Worm (Caenorhabditis elegans) whole organism, L4 larva: ENCODE results near the gene srxa-12.

Experiments used
- F37D6.2 ChIP-seq: sonication (generic microtip); optimal IDR thresholded peaks from 2 replicates; lab custom pipeline; 2016; ENCODE audit warnings: mild to moderate bottlenecking, missing genetic modification characterization, missing compliant biosample characterization
- R02D3.7 ChIP-seq: fragments of 150-350 bp; sonication (generic microtip); optimal IDR thresholded peaks from 3 replicates; lab custom pipeline; 2014; ENCODE audit warnings: missing biosample characterization, missing genetic modification characterization
- T20F7.1 ChIP-seq: fragments of 200-800 bp; sonication (Bioruptor generic); optimal IDR thresholded peaks from 2 replicates; lab custom pipeline; 2018; ENCODE audit warnings: mild to moderate bottlenecking, missing genetic modification characterization, missing compliant biosample characterization
- ZK337.2 ChIP-seq: fragments of 200-800 bp; sonication (Bioruptor generic); IDR thresholded peaks from 2 replicates; pipeline ENCODE4 v1.3.6; 2022; ENCODE audit warnings: missing genetic modification reagents, missing genetic modification characterization, missing compliant biosample characterization
- aly-2 ChIP-seq: sonication (generic microtip); optimal IDR thresholded peaks from 2 replicates; lab custom pipeline; 2018; ENCODE audit warnings: missing biosample characterization, missing genetic modification characterization
- ceh-44 ChIP-seq: fragments of 200-800 bp; sonication (Bioruptor generic); IDR thresholded peaks from 2 replicates; pipeline ENCODE4 v1.3.6; 2022; ENCODE audit warnings: missing genetic modification reagents, missing genetic modification characterization, missing compliant biosample characterization
- ces-1 ChIP-seq: fragments of 150-350 bp; sonication (generic microtip); optimal IDR thresholded peaks from 4 replicates; lab custom pipeline; 2014; ENCODE audit warnings: missing biosample characterization, missing genetic modification reagents, missing genetic modification characterization
- ctbp-1 ChIP-seq: fragments of 200-800 bp; sonication (Bioruptor generic); IDR thresholded peaks from 2 replicates; pipeline ENCODE4 v1.3.6; 2022; ENCODE audit warnings: missing genetic modification reagents, missing genetic modification characterization, missing compliant biosample characterization
- dmd-6 ChIP-seq: fragments of 200-800 bp; sonication (Bioruptor generic); IDR thresholded peaks from 2 replicates; pipeline ENCODE4 v1.3.6; 2022; ENCODE audit warnings: missing genetic modification reagents, missing genetic modification characterization, missing compliant biosample characterization
- dmd-8 ChIP-seq: fragments of 200-800 bp; sonication (Bioruptor generic); IDR thresholded peaks from 2 replicates; pipeline ENCODE4 v1.3.6; 2022; ENCODE audit warnings: missing genetic modification characterization, missing compliant biosample characterization
- dpl-1 ChIP-seq: fragments of 150-350 bp; optimal IDR thresholded peaks from 2 replicates; lab custom pipeline; 2014; ENCODE audit warnings: missing biosample characterization, missing genetic modification reagents, missing genetic modification characterization
- egl-43 ChIP-seq: fragments of 200-800 bp; sonication (Bioruptor generic); IDR thresholded peaks from 2 replicates; pipeline ENCODE4 v1.3.6; 2022; ENCODE audit warnings: missing genetic modification reagents, missing genetic modification characterization, missing compliant biosample characterization
- gei-8 ChIP-seq: fragments of 200-800 bp; sonication (Bioruptor generic); optimal IDR thresholded peaks from 2 replicates; lab custom pipeline; 2018; ENCODE audit warnings: mild to moderate bottlenecking, missing genetic modification characterization, missing compliant biosample characterization
- hif-1 ChIP-seq, 2 experiments: sonication (generic microtip); optimal IDR thresholded peaks; 2 replicates each; lab custom pipeline; 2016 to 2017; ENCODE audit warnings: missing compliant biosample characterization in 2 of 2, missing genetic modification characterization in 2 of 2, missing genetic modification reagents in 2 of 2, missing genotype in 2 of 2, mild to moderate bottlenecking in 1 of 2
- hlh-11 ChIP-seq: fragments of 200-800 bp; sonication (Bioruptor generic); optimal IDR thresholded peaks from 2 replicates; lab custom pipeline; 2018; ENCODE audit warnings: mild to moderate bottlenecking, missing genetic modification characterization, missing compliant biosample characterization
- lin-29 ChIP-seq: fragments of 200-800 bp; sonication (Bioruptor generic); IDR thresholded peaks from 2 replicates; pipeline ENCODE4 v1.3.6; 2022; ENCODE audit warnings: missing genetic modification reagents, missing genetic modification characterization, missing compliant biosample characterization
- lin-38 ChIP-seq: fragments of 200-800 bp; sonication (Bioruptor generic); IDR thresholded peaks from 2 replicates; pipeline ENCODE4 v1.3.6; 2022; ENCODE audit warnings: missing genetic modification reagents, missing genetic modification characterization, missing compliant biosample characterization
- lin-39 ChIP-seq: fragments of 150-350 bp; optimal IDR thresholded peaks from 2 replicates; lab custom pipeline; 2014; ENCODE audit warnings: missing biosample characterization, missing genetic modification reagents, missing genetic modification characterization
- lir-3 ChIP-seq: sonication (generic microtip); optimal IDR thresholded peaks from 2 replicates; lab custom pipeline; 2016; ENCODE audit warnings: mild to moderate bottlenecking, missing genetic modification characterization, missing compliant biosample characterization
- madf-5 ChIP-seq, 2 experiments: fragments of 200-800 bp; sonication (Bioruptor generic); IDR thresholded peaks; 2 replicates each; pipeline ENCODE4 v1.3.6; 2022; ENCODE audit warnings: missing compliant biosample characterization in 2 of 2, missing genetic modification characterization in 2 of 2
- mdt-29 ChIP-seq: fragments of 200-800 bp; sonication (Bioruptor generic); IDR thresholded peaks from 2 replicates; pipeline ENCODE4 v1.3.6; 2022; ENCODE audit warnings: missing genetic modification reagents, missing genetic modification characterization, missing compliant biosample characterization
- mes-2 ChIP-seq: sonication (generic microtip); optimal IDR thresholded peaks from 2 replicates; lab custom pipeline; 2016; ENCODE audit warnings: missing genotype, mild to moderate bottlenecking, missing genetic modification characterization, missing compliant biosample characterization; ENCODE audit not compliant: poor library complexity, severe bottlenecking
- nhr-25 ChIP-seq: sonication (generic microtip); optimal IDR thresholded peaks from 2 replicates; lab custom pipeline; 2017; ENCODE audit warnings: missing genetic modification characterization, mild to moderate bottlenecking, missing compliant biosample characterization, antibody characterized with exemption, moderate library complexity, borderline replicate concordance; ENCODE audit not compliant: insufficient read depth
- nhr-48 ChIP-seq: sonication (generic microtip); optimal IDR thresholded peaks from 2 replicates; lab custom pipeline; 2016; ENCODE audit warnings: mild to moderate bottlenecking, missing genetic modification characterization, missing compliant biosample characterization
- nhr-6 ChIP-seq: fragments of 150-350 bp; optimal IDR thresholded peaks from 2 replicates; lab custom pipeline; 2014; ENCODE audit warnings: missing biosample characterization, missing genetic modification characterization
- pha-4 ChIP-seq, 2 experiments: fragments of 150-350 bp in 1 of 2; fragments of 200-800 bp in 1 of 2; sonication (Bioruptor generic) in 1 of 2; IDR thresholded peaks in 1 of 2; optimal IDR thresholded peaks in 1 of 2; 2 replicates each; pipeline versions ENCODE4 v1.3.6 to Lab custom; 2014 to 2022; ENCODE audit warnings: missing genetic modification characterization in 2 of 2, missing genetic modification reagents in 2 of 2, missing biosample characterization in 1 of 2, missing compliant biosample characterization in 1 of 2
- pqm-1 ChIP-seq: sonication (generic microtip); optimal IDR thresholded peaks from 2 replicates; lab custom pipeline; 2017; ENCODE audit warnings: missing biosample characterization, missing genetic modification characterization
- rbr-2 ChIP-seq: sonication (generic microtip); optimal IDR thresholded peaks from 2 replicates; lab custom pipeline; 2016; ENCODE audit warnings: missing genotype, missing genetic modification characterization, missing compliant biosample characterization
- skn-1 ChIP-seq: fragments of 150-350 bp; optimal IDR thresholded peaks from 2 replicates; lab custom pipeline; 2014; ENCODE audit warnings: missing biosample characterization, missing genetic modification characterization
- spr-1 ChIP-seq: sonication (generic microtip); optimal IDR thresholded peaks from 2 replicates; lab custom pipeline; 2016; ENCODE audit warnings: mild to moderate bottlenecking, missing genetic modification characterization, missing compliant biosample characterization
- spr-3 ChIP-seq: fragments of 200-800 bp; sonication (Bioruptor generic); optimal IDR thresholded peaks from 2 replicates; lab custom pipeline; 2018; ENCODE audit warnings: mild to moderate bottlenecking, missing genetic modification characterization, missing compliant biosample characterization
- unc-130 ChIP-seq: sonication (generic microtip); optimal IDR thresholded peaks from 2 replicates; lab custom pipeline; 2016; ENCODE audit warnings: missing genetic modification reagents, missing genetic modification characterization, missing compliant biosample characterization
- zfp-3 ChIP-seq: fragments of 200-800 bp; sonication (Bioruptor generic); conservative IDR thresholded peaks from 2 replicates; pipeline ENCODE4 v1.3.6; 2022; ENCODE audit warnings: missing genetic modification reagents, missing genetic modification characterization, missing compliant biosample characterization
- zip-11 ChIP-seq: fragments of 200-800 bp; sonication (Bioruptor generic); IDR thresholded peaks from 2 replicates; pipeline ENCODE4 v1.3.6; 2022; ENCODE audit warnings: missing genetic modification characterization, missing compliant biosample characterization
- ztf-7 ChIP-seq: fragments of 150-350 bp; optimal IDR thresholded peaks from 2 replicates; lab custom pipeline; 2014; ENCODE audit warnings: missing biosample characterization, missing genetic modification characterization

Gene srxa-12

DNA sequence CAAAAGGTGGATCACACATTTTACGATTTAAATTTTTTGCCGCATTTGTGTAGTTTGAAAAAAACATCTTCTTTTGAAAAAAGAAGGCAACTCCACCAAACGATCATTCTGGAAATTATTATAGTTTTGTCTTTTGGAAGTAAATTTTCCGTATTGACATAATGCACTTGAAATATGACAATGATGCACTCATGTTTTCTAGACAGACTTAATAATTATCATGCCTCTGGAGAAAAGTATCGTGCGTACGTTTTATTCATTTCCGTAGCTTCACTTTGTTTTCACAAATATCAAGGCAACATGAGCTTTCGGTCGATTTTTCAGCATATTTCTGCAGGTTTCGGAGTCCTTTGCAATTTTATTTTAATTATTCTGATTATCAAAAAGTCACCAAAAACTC, 8.2 kb upstream of the srxa-12 start, which contains the start of gene str-250:
Gene str-250 (plus strand): TSS at position 301 of the 400 bp plus-strand sequence.
- TF ChIP-seq lir-3 (tag; lab: Kevin White, UChicago) = no peak
- no peak for TF ChIP-seq ces-1 (GFP tag; lab: Kevin White, UChicago)
- no peak for TF ChIP-seq egl-43 (GFP tag; lab: Robert Waterston, UW)
- no peak for TF ChIP-seq pha-4 (GFP tag; IDR thresholded peaks at IDR 0.05; lab: Robert Waterston, UW)
- TF ChIP-seq pha-4 (tag; optimal IDR thresholded peaks at IDR 0.05; lab: Kevin White, UChicago) = no peak
- TF ChIP-seq nhr-6 (tag; lab: Kevin White, UChicago) = no peak
- no peak for TF ChIP-seq ztf-7 (tag; lab: Kevin White, UChicago)
- no peak for TF ChIP-seq T20F7.1 (GFP tag; lab: Kevin White, UChicago)
- no peak for TF ChIP-seq nhr-25 (tag; lab: Kevin White, UChicago)
- TF ChIP-seq ceh-44 (GFP tag; lab: Robert Waterston, UW) = no peak
- TF ChIP-seq spr-3 (GFP tag; lab: Kevin White, UChicago) = no peak
- no peak for TF ChIP-seq dpl-1 (GFP tag; lab: Kevin White, UChicago)
- TF ChIP-seq lin-29 = no peak
- no peak for TF ChIP-seq dmd-8
- no peak for TF ChIP-seq zfp-3 (GFP tag; lab: Robert Waterston, UW)
- TF ChIP-seq, all 104 proteins: peak for 0

DNA sequence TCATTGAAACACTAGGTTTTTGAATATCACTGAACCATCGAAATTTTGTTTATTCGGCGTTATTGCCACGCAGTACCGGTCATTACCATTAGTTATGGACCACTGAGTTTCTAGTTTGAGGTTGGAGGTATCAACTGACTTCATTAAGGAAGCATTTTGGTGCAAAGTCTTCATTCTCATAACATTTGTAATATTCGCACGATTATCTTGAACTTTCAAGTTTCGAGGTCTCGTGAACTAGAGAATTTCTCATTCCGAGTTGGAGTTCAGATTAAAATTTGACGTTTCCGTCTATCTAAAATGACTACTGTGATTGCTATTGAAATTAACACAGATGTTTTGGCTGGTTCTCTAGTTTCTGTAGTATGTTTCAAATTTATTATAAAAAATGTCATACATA, 5.8 kb upstream of the srxa-12 start, which contains the start of gene srx-42:
Gene srx-42 (plus strand): TSS at position 301 of the 400 bp plus-strand sequence.
- no peak for TF ChIP-seq lin-39 (tag; lab: Kevin White, UChicago)
- no peak for TF ChIP-seq nhr-6 (tag; lab: Kevin White, UChicago)

DNA sequence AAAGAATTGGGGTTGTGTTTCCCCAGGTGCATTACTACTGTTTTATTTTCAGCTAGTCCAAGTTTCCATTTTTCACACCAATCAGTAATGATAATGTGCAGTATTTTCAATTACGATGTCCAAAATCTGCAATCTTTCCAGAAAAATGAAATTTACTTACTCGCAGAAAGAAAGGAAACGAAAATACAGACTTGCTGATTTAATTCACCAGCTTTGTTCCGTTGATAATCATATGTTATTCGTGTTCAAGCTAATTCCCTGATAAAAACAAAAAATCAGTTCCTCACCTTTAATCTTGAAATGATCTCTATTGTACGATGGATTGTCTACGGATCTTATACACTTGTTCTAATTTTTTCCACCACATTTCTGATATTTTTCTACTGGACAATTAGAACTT, 2.6 kb upstream of the srxa-12 start, which contains the start of gene srxa-11:
Gene srxa-11 (plus strand): TSS at position 301 of the 400 bp plus-strand sequence.
- TF ChIP-seq lin-29 (no peak), R02D3.7 (tag; lab: Kevin White, UChicago) (no peak), lin-38 (GFP tag; lab: Robert Waterston, UW) (no peak), ZK337.2 (GFP tag; lab: Robert Waterston, UW) (no peak), spr-1 (tag; lab: Kevin White, UChicago) (no peak), gei-8 (no peak), unc-130 (no peak), nhr-48 (tag; lab: Kevin White, UChicago) (no peak), skn-1 (no peak), rbr-2 (tag; lab: Kevin White, UChicago) (no peak), ctbp-1 (GFP tag; lab: Robert Waterston, UW) (no peak), mes-2 (no peak), F37D6.2 (tag; lab: Kevin White, UChicago) (no peak), aly-2 (tag; lab: Kevin White, UChicago) (no peak), mdt-29 (GFP tag; lab: Robert Waterston, UW) (no peak), hlh-11 (no peak), dmd-8 (no peak), dmd-6 (no peak)

DNA sequence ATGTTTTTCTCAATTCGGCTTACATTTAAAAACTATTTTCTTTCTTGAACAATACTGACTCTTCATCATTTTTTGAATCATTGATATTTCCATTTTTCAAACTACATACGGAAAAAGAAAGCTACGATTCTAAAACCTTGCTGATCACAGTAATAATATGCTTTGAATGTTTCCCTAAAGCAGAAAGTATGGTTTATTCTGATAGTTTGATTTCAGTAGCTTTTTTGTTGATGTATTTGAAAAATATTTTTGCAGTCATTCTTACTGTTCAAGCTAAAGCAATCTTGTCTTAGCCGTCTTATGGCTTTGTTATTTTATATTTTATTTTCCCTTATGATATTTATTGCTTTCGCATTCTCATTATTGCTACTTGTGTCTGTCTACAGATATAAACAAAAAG, 3.0 kb downstream of the srxa-12 start, which contains the start of gene srxa-13:
Gene srxa-13 (plus strand): TSS at position 301 of the 400 bp plus-strand sequence.
- TF ChIP-seq lin-29 (no peak), ztf-7 (tag; lab: Kevin White, UChicago) (no peak), ZK337.2 (GFP tag; lab: Robert Waterston, UW) (no peak), pha-4 (GFP tag; IDR thresholded peaks at IDR 0.05; lab: Robert Waterston, UW) (no peak), pha-4 (tag; optimal IDR thresholded peaks at IDR 0.05; lab: Kevin White, UChicago) (no peak), madf-5 (GFP tag; IDR thresholded peaks at IDR 0.05; lab: Robert Waterston, UW) (no peak), unc-130 (no peak), zip-11 (GFP tag; lab: Robert Waterston, UW) (no peak), dmd-8 (no peak), T20F7.1 (GFP tag; lab: Kevin White, UChicago) (no peak), ceh-44 (GFP tag; lab: Robert Waterston, UW) (no peak), hif-1 (tag; optimal IDR thresholded peaks at IDR 0.05; lab: Kevin White, UChicago) (no peak), pqm-1 (tag; lab: Kevin White, UChicago) (no peak), dpl-1 (GFP tag; lab: Kevin White, UChicago) (no peak)
